Worm (Caenorhabditis elegans): ENCODE results near the gene C16C10.4.

- TF ChIP-seq lin-13 (GFP tag; optimal IDR thresholded peaks at IDR 0.05) = no peak
- no peak for TF ChIP-seq snpc-4 (tag; optimal IDR thresholded peaks at IDR 0.05)
- TF ChIP-seq lsy-2 (tag; optimal IDR thresholded peaks at IDR 0.05) = peak in 1 of 2 experiments; percentile 12
- no peak for TF ChIP-seq ama-1 (optimal IDR thresholded peaks at IDR 0.05)
- no peak for TF ChIP-seq skn-1 (tag; optimal IDR thresholded peaks at IDR 0.05)
- TF ChIP-seq nhr-12 (tag; optimal IDR thresholded peaks at IDR 0.05) = no peak
- TF ChIP-seq mab-5 (tag; optimal IDR thresholded peaks at IDR 0.05) = no peak
- no peak for TF ChIP-seq R02D3.7 (tag; optimal IDR thresholded peaks at IDR 0.05)
- no peak for TF ChIP-seq peb-1 (tag; optimal IDR thresholded peaks at IDR 0.05)
- TF ChIP-seq aly-2 (tag; optimal IDR thresholded peaks at IDR 0.05) = no peak
Measured at ce11 chrIII:4186751-4187309, 15.7 kb downstream of the C16C10.4 start, which contains the start of gene lars-1.
